Fruit fly (Drosophila melanogaster) whole organism, adult: ENCODE data around the gene CarT.

Experiments
- CG11617 ChIP-seq: fragments of 200-800 bp; sonication (Bioruptor generic); optimal IDR thresholded peaks from 2 replicates; lab custom pipeline; 2017; ENCODE audit warnings: mild to moderate bottlenecking, missing biosample characterization, missing genetic modification reagents, missing genetic modification characterization
- CG12768 ChIP-seq: fragments of 200-800 bp; sonication (Bioruptor generic); optimal IDR thresholded peaks from 2 replicates; lab custom pipeline; 2017; ENCODE audit warnings: missing biosample characterization, missing genetic modification characterization, mild to moderate bottlenecking, moderate library complexity, missing genetic modification reagents
- CG14711 ChIP-seq: fragments of 200-800 bp; sonication (Bioruptor generic); optimal IDR thresholded peaks from 2 replicates; lab custom pipeline; 2018; ENCODE audit warnings: missing biosample characterization, mild to moderate bottlenecking, missing genetic modification characterization, moderate library complexity
- CG1620 ChIP-seq: fragments of 200-800 bp; sonication (Bioruptor generic); optimal IDR thresholded peaks from 2 replicates; lab custom pipeline; 2016; ENCODE audit warnings: missing biosample characterization, missing genetic modification characterization
- CG33017 ChIP-seq: fragments of 200-800 bp; sonication (Bioruptor generic); optimal IDR thresholded peaks from 2 replicates; lab custom pipeline; 2018; ENCODE audit warnings: missing biosample characterization, mild to moderate bottlenecking, missing genetic modification characterization, moderate library complexity
- CG5204 ChIP-seq: fragments of 200-800 bp; sonication (Bioruptor generic); optimal IDR thresholded peaks from 2 replicates; lab custom pipeline; 2016; ENCODE audit warnings: missing biosample characterization, missing genetic modification characterization
- CG7045 ChIP-seq: fragments of 200-800 bp; sonication (Bioruptor generic); optimal IDR thresholded peaks from 2 replicates; lab custom pipeline; 2017; ENCODE audit warnings: missing biosample characterization, mild to moderate bottlenecking, missing genetic modification characterization
- CG7101 ChIP-seq: fragments of 200-800 bp; sonication (Bioruptor generic); optimal IDR thresholded peaks from 2 replicates; lab custom pipeline; 2018; ENCODE audit warnings: missing biosample characterization, mild to moderate bottlenecking, missing genetic modification characterization, moderate library complexity
- Clk ChIP-seq: fragments of 200-800 bp; sonication (Bioruptor generic); optimal IDR thresholded peaks from 2 replicates; lab custom pipeline; 2017; ENCODE audit warnings: missing biosample characterization, missing genetic modification characterization
- Crg-1 ChIP-seq: fragments of 200-800 bp; sonication (Bioruptor generic); optimal IDR thresholded peaks from 2 replicates; lab custom pipeline; 2016; ENCODE audit warnings: missing biosample characterization, missing genetic modification characterization
- Hr96 ChIP-seq: fragments of 200-800 bp; sonication (Bioruptor generic); optimal IDR thresholded peaks from 2 replicates; lab custom pipeline; 2016; ENCODE audit warnings: missing biosample characterization, missing genetic modification characterization
- Mnt ChIP-seq: fragments of 200-800 bp; sonication (Bioruptor generic); optimal IDR thresholded peaks from 2 replicates; lab custom pipeline; 2016; ENCODE audit warnings: missing biosample characterization, mild to moderate bottlenecking, missing genetic modification characterization
- bab1 ChIP-seq: fragments of 200-800 bp; sonication (Bioruptor generic); optimal IDR thresholded peaks from 3 replicates; lab custom pipeline; 2019; ENCODE audit warnings: missing biosample characterization, mild to moderate bottlenecking, missing genetic modification characterization, moderate library complexity
- cic ChIP-seq: fragments of 200-800 bp; sonication (Bioruptor generic); optimal IDR thresholded peaks from 2 replicates; lab custom pipeline; 2017; ENCODE audit warnings: missing biosample characterization, mild to moderate bottlenecking, missing genetic modification characterization, moderate library complexity
- cnc ChIP-seq, 2 experiments: fragments of >200 bp; optimal IDR thresholded peaks; 2 replicates each; lab custom pipeline; 2017
- kay ChIP-seq: fragments of 200-800 bp; sonication (Bioruptor generic); peaks from one replicate; lab custom pipeline; 2016; ENCODE audit warnings: missing biosample characterization, missing genetic modification characterization, borderline replicate concordance
- ovo ChIP-seq: fragments of 200-800 bp; sonication (Bioruptor generic); optimal IDR thresholded peaks from 2 replicates; lab custom pipeline; 2016; ENCODE audit warnings: missing biosample characterization, missing genetic modification characterization
- pad ChIP-seq: fragments of 200-800 bp; sonication (Bioruptor generic); optimal IDR thresholded peaks from 3 replicates; lab custom pipeline; 2017; ENCODE audit warnings: missing biosample characterization, missing genetic modification characterization, mild to moderate bottlenecking, moderate library complexity, missing genetic modification reagents
- tj ChIP-seq: fragments of 200-800 bp; sonication (Bioruptor generic); optimal IDR thresholded peaks from 3 replicates; lab custom pipeline; 2017; ENCODE audit warnings: missing biosample characterization, mild to moderate bottlenecking, missing genetic modification characterization, moderate library complexity
- toe ChIP-seq: fragments of 200-800 bp; sonication (Bioruptor generic); optimal IDR thresholded peaks from 2 replicates; lab custom pipeline; 2016; ENCODE audit warnings: missing biosample characterization, missing genetic modification characterization

CarT gene

DNA sequence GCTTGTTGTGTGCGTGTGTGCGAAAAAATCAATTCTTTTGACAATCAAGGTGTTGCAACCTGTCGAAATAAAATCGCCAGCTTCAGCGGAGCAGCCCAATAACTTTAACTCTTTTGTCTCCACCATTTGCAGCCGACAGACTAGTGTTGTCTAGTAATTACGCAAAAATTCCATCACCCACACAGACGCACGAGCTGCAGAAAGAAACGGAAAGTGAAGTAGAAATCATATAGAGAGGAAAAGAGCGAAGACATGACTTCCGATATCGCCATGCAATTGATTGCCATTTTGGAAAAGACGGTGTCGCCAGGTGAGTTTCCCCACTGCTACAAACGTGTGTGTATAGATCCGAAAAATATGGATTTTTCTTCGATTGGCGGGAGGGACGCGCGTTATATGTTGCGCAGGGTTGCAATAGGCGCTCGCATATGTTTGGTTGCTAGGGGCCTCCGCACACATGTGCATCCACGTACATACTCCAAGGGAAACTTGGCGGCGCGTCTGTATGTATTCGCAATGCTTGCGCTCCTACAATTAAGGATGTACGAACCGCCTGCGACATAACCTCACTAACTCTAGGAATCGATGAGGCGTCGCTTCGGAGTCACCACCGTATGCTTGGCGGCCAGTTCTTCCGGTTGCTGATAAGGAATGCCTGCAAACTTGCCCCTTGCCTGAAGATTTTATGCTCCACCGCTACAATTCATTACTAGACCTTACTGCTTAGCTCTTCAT lies 5.2 kb upstream of the CarT start:
- TF ChIP-seq Hr96 (GFP tag; lab: Kevin White, UChicago) (no peak), CG7101 (tag; lab: Kevin White, UChicago) (no peak), cic (GFP tag; lab: Kevin White, UChicago) (peak; percentile 4), CG11617 (no peak), Clk (GFP tag; lab: Kevin White, UChicago) (no peak), CG7045 (GFP tag; lab: Kevin White, UChicago) (no peak), CG5204 (GFP tag; lab: Kevin White, UChicago) (no peak), CG14711 (tag; lab: Kevin White, UChicago) (peak; percentile 23), ovo (GFP tag; lab: Kevin White, UChicago) (no peak), CG12768 (GFP tag; lab: Kevin White, UChicago) (no peak), kay (no peak), bab1 (GFP tag; lab: Kevin White, UChicago) (no peak), toe (GFP tag; lab: Kevin White, UChicago) (no peak), cnc (optimal IDR thresholded peaks at IDR 0.05; lab: Kevin White, UChicago) (no peak), tj (GFP tag; lab: Kevin White, UChicago) (no peak), Mnt (GFP tag; lab: Kevin White, UChicago) (peak; percentile 41), Crg-1 (GFP tag; lab: Kevin White, UChicago) (no peak), CG1620 (GFP tag; lab: Kevin White, UChicago) (no peak), pad (GFP tag; lab: Kevin White, UChicago) (no peak), CG33017 (tag; lab: Kevin White, UChicago) (no peak)

dm6 chr2L:20734687-20735088 lies 4.6 kb upstream of the CarT start:
- no peak for TF ChIP-seq Crg-1 (GFP tag; lab: Kevin White, UChicago)

DNA sequence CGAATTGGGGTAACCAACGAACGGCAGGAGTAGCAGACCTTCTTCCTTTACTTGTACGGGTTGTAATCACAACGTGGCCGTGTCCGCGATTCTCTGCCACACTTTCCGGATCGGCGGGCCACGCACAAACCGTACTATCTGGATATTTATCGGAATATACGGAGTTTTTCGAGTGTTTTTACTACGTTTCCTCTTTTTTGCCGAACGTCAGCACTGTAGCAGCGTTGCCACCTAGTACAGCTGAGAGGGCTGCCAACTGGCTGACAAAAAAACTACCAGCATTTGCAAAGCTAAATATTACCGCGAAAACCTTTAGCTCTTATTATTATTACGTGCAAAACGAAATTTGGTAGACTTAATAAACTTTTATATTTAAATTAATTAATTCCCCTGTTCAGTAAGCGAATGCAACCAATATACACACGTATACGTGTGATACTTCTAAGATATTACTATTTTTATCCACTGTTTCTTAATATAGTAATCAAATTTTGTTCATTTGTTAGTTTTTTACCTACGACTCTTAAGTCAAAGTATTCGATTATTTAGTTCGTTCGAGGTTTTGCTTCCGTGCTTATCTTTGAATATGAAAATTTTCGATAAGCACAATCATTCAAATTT lies 4.1 kb upstream of the CarT start, which contains the start of gene TM9SF2:
TSS of gene TM9SF2 (minus strand) at position 244 of the 621 bp plus-strand sequence.
- TF ChIP-seq CG7101 (tag; lab: Kevin White, UChicago) (peak; percentile 34), tj (GFP tag; lab: Kevin White, UChicago) (peak; percentile 96), Mnt (GFP tag; lab: Kevin White, UChicago) (peak; percentile 35), CG5204 (GFP tag; lab: Kevin White, UChicago) (peak; percentile 51), pad (GFP tag; lab: Kevin White, UChicago) (peak; percentile 13), toe (GFP tag; lab: Kevin White, UChicago) (peak; percentile 55), Crg-1 (GFP tag; lab: Kevin White, UChicago) (no peak), CG11617 (peak; percentile 6), CG1620 (GFP tag; lab: Kevin White, UChicago) (peak; percentile 45), CG12768 (GFP tag; lab: Kevin White, UChicago) (peak; percentile 34), CG14711 (tag; lab: Kevin White, UChicago) (peak; percentile 6), ovo (GFP tag; lab: Kevin White, UChicago) (no peak), bab1 (GFP tag; lab: Kevin White, UChicago) (no peak), CG7045 (GFP tag; lab: Kevin White, UChicago) (peak; percentile 37)

DNA sequence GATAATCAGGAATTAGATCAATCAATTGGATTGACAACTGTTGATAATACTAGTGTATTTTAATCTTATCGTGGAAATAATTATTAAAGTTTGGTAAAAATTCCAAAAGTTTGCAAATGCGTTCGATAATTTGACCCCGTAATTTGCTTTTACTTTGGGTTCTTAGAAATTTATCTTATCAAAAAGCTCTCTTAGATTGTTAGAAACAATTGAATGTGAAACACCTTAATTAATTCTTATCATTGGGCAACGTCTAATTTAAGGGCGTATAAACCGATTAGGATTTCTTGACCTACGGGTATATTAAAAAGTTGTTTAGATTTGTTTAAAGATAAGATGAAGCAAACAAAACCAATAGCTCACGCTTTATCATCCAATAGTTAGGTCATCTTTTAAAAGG lies 2.9 kb upstream of the CarT start:
- TF ChIP-seq pad (GFP tag; lab: Kevin White, UChicago): no peak
- no peak for TF ChIP-seq cnc (optimal IDR thresholded peaks at IDR 0.05; lab: Kevin White, UChicago)
- no peak for TF ChIP-seq CG14711 (tag; lab: Kevin White, UChicago)
- no peak for TF ChIP-seq cic (GFP tag; lab: Kevin White, UChicago)
- no peak for TF ChIP-seq bab1 (GFP tag; lab: Kevin White, UChicago)
- TF ChIP-seq tj (GFP tag; lab: Kevin White, UChicago): no peak
- TF ChIP-seq CG5204 (GFP tag; lab: Kevin White, UChicago): no peak
- no peak for TF ChIP-seq ovo (GFP tag; lab: Kevin White, UChicago)

DNA sequence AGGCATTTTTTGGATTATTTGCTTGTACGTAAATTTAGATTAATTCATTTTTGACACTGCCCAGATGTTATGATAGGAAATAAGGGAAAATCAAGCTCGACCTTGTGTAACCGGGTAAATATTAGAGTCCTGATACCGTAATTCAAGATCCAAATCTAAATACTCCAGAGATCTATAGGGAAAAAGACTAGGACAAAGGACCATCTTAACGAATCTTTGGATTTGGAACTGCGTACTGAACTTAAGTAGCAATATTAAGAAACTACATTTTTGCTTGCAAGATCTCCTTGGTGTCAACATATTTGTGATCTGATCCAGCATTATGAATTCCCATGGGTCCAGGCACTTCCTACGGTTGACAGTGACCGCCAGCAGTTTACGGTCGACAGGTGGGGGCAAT lies 3.6 kb downstream of the CarT start, which contains the start of gene CG9316:
TSS of gene CG9316 (minus strand) at position 101 of the 400 bp plus-strand sequence.
- TF ChIP-seq ovo (GFP tag; lab: Kevin White, UChicago): no peak
- no peak for TF ChIP-seq CG11617
- no peak for TF ChIP-seq CG7045 (GFP tag; lab: Kevin White, UChicago)
- TF ChIP-seq tj (GFP tag; lab: Kevin White, UChicago): no peak
- no peak for TF ChIP-seq pad (GFP tag; lab: Kevin White, UChicago)
- TF ChIP-seq Hr96 (GFP tag; lab: Kevin White, UChicago): no peak
- TF ChIP-seq kay: no peak
- TF ChIP-seq cic (GFP tag; lab: Kevin White, UChicago): no peak
- TF ChIP-seq Mnt (GFP tag; lab: Kevin White, UChicago): no peak

DNA sequence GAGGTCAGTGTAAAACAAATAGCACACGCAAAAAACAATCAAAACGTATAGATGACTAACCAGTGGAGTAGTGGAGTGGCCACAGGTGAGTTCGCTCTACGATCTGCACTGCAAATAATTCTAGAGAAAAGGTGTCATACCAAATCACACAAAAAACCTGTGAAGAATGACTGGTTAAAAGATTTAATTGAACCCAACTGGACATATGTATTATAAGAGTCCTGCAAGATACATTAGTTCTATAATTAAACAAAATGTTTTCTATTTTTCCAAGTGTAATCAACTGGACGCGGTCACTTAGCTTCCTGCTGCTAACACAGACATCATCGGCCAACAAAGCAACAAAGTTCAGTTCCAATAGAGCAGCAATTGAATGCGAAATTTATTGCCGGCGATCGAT lies 6.1 kb downstream of the CarT start:
- no peak for TF ChIP-seq cnc (optimal IDR thresholded peaks at IDR 0.05; lab: Kevin White, UChicago)
